Fruit fly (Drosophila melanogaster): Measurements from ENCODE around the gene CG32107.
A peak's percentile ranks its signal among the peaks of the same experiment; 100 is the strongest.

The CG32107 gene

dm6 chr3L:12843056-12843799 is 17.9 kb downstream of the CG32107 start, which contains the start of gene nebu (continued):
- TF ChIP-seq Adf1 (GFP tag; IDR thresholded peaks at IDR 0.05) (peak; percentile 89), tap (tag; optimal IDR thresholded peaks at IDR 0.05) (peak; percentile 91), kah (GFP tag; optimal IDR thresholded peaks at IDR 0.05) (peak; percentile 66), ro (GFP tag; IDR thresholded peaks at IDR 0.05) (peak; percentile 84; the same call in 1 of the 2 replicates), CrebB (tag; optimal IDR thresholded peaks at IDR 0.05) (peak; percentile 95), CG8089 (GFP tag; optimal IDR thresholded peaks at IDR 0.05) (peak; percentile 92), ken (GFP tag; IDR thresholded peaks at IDR 0.05) (peak; percentile 89; the same call in 1 of the 3 replicates), mirr (GFP tag; optimal IDR thresholded peaks at IDR 0.05) (peak; percentile 88), ind (GFP tag; optimal IDR thresholded peaks at IDR 0.05) (peak; percentile 97), CG8478 (optimal IDR thresholded peaks at IDR 0.05) (no peak), CHES-1-like (GFP tag; optimal IDR thresholded peaks at IDR 0.05) (peak; percentile 98), HHEX (GFP tag; optimal IDR thresholded peaks at IDR 0.05) (peak; percentile 97), gsb (GFP tag; IDR thresholded peaks at IDR 0.05) (peak; percentile 96), CG9215 (GFP tag; IDR thresholded peaks at IDR 0.05) (peak; percentile 94), CG15073 (GFP tag; optimal IDR thresholded peaks at IDR 0.05) (peak; percentile 62), NfI (GFP tag; optimal IDR thresholded peaks at IDR 0.05) (peak; percentile 95), CG4617 (GFP tag; optimal IDR thresholded peaks at IDR 0.05; ENCODE audit: borderline replicate concordance) (peak; percentile 81), MTF-1 (GFP tag; optimal IDR thresholded peaks at IDR 0.05; ENCODE audit: borderline replicate concordance) (peak; percentile 90), nerfin-2 (GFP tag; IDR thresholded peaks at IDR 0.05; ENCODE audit: partially characterized antibody) (no peak), CG16813 (GFP tag; IDR thresholded peaks at IDR 0.05; ENCODE audit: partially characterized antibody) (no peak), CG12769 (tag; optimal IDR thresholded peaks at IDR 0.05) (peak; percentile 98), TFAM (GFP tag; optimal IDR thresholded peaks at IDR 0.05) (peak; percentile 29), Hr78 (GFP tag; optimal IDR thresholded peaks at IDR 0.05) (no peak), CG4707 (GFP tag; optimal IDR thresholded peaks at IDR 0.05) (peak; percentile 62), sd (tag; optimal IDR thresholded peaks at IDR 0.05) (peak; percentile 91), Spps (tag; optimal IDR thresholded peaks at IDR 0.05) (peak; percentile 69), Eip74EF (GFP tag; optimal IDR thresholded peaks at IDR 0.05) (peak in 1 of 2 experiments; percentile 88), sisA (GFP tag; IDR thresholded peaks at IDR 0.05) (peak; percentile 96), Xrp1 (GFP tag; IDR thresholded peaks at IDR 0.05) (peak; percentile 96), CG17385 (GFP tag; optimal IDR thresholded peaks at IDR 0.05) (peak; percentile 91), stwl (tag; optimal IDR thresholded peaks at IDR 0.05) (no peak), CG18262 (tag; optimal IDR thresholded peaks at IDR 0.05) (peak; percentile 86), CoRest (tag; optimal IDR thresholded peaks at IDR 0.05) (peak; percentile 94), aop (GFP tag; IDR thresholded peaks at IDR 0.05) (0 out of 2 replicates have a peak, but pooled peaks have one; percentile 72), pan (optimal IDR thresholded peaks at IDR 0.05) (no peak), pan (GFP tag; optimal IDR thresholded peaks at IDR 0.05 in 1 of 2, IDR thresholded peaks at IDR 0.05 in 1 of 2) (peak in 1 of 2 experiments; percentile 97), odd (GFP tag; optimal IDR thresholded peaks at IDR 0.05) (peak; percentile 91), Elba2 (GFP tag; optimal IDR thresholded peaks at IDR 0.05) (peak; percentile 51), zen (tag; optimal IDR thresholded peaks at IDR 0.05) (peak; percentile 86), psq (GFP tag; optimal IDR thresholded peaks at IDR 0.05) (peak; percentile 67), CG14441 (GFP tag; IDR thresholded peaks at IDR 0.05) (peak; percentile 97), CG5180 (GFP tag; optimal IDR thresholded peaks at IDR 0.05) (peak; percentile 84), CG7963 (GFP tag; IDR thresholded peaks at IDR 0.05; ENCODE audit: partially characterized antibody) (no peak), CG2129 (GFP tag; IDR thresholded peaks at IDR 0.05; ENCODE audit: partially characterized antibody) (no peak), sr (GFP tag; IDR thresholded peaks at IDR 0.05) (no peak; the same call in 2 of the 3 replicates), oc (tag; optimal IDR thresholded peaks at IDR 0.05) (no peak), CG8290 (GFP tag; optimal IDR thresholded peaks at IDR 0.05) (peak; percentile 26), CG8290 (tag; optimal IDR thresholded peaks at IDR 0.05) (peak in 1 of 2 experiments; percentile 98), CG14050 (GFP tag; IDR thresholded peaks at IDR 0.05) (peak; percentile 94)
